Fruit fly (Drosophila melanogaster) whole organism, pupa: ENCODE measurements around the gene sty.

ENCODE experiments used
- EcR ChIP-seq: fragments of 200-800 bp; sonication (Bioruptor generic); optimal IDR thresholded peaks from 3 replicates; lab custom pipeline; 2019; ENCODE audit warnings: missing biosample characterization, missing genetic modification characterization, mild to moderate bottlenecking, moderate library complexity, missing genetic modification reagents
- Pif1A ChIP-seq: fragments of 200-800 bp; sonication (Bioruptor generic); optimal IDR thresholded peaks from 3 replicates; lab custom pipeline; 2016; ENCODE audit warnings: missing biosample characterization, missing genetic modification characterization

- no peak for TF ChIP-seq EcR (GFP tag; lab: Kevin White, UChicago)
- no peak for TF ChIP-seq Pif1A (GFP tag; lab: Kevin White, UChicago)
These were observed 38.0 kb downstream of the sty start for dm6 chr3L:3386730-3387129.
